Worm (Caenorhabditis elegans): ENCODE data around the gene clr-1.

clr-1 gene

DNA sequence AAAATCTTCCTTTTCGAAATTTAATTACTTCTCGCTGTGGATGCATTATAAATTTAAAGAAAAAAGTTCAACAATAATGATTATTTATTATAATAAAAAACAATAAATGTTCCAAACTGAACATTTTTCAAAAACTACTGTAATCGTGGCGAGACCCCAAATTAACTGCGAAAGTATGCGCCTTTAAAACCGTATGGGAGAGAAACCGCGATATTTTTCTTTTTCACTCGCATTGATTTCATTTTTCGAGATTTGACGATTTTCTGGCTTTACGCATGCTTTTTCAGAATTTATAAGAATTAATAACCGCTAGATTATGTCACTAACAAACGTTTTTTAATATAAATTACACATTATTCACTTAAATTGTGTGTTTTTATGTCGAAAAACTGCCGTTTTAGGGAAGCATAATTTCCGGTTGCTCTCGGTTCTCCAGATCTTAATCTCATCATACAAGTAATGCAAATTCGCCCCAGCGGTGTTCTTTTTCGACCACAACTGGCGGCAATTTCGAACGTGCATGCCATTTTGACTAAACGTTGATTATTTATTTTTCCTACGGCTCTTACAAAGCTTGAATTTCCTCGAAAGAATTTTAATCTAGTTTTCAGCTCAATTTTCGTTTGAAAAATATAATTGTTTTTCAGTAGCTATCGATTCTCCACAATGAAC is 35.0 kb downstream of the clr-1 start, which contains the start of gene F12A10.8:
Gene F12A10.8, minus strand, starts transcription at position 79 of the 672 bp plus-strand sequence.
- TF ChIP-seq pha-2 (tag; optimal IDR thresholded peaks at IDR 0.05): no peak
- peak; percentile 81 for TF ChIP-seq unc-42 (tag; optimal IDR thresholded peaks at IDR 0.05)

DNA sequence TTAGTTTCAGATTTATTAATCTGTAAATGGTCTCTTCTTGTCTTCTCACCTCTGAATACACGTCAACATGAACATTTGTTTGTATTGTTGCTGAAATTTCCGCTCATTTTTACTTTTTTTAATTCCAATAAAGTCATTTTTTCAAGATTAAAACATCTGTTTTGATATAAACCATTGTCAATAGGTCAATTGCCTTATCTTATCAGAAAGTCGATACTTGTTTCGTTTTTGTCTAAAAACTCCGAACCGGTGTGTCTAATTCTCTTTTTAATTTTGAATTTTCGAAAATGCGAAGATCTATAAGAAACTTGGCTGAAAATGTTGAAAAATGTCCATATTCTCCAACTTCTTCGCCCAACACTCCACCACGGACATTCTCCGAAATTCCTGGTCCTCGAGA is 37.6 kb downstream of the clr-1 start, which contains the start of gene cyp-44A1:
Gene cyp-44A1, plus strand, starts transcription at position 285 of the 400 bp plus-strand sequence.
- TF ChIP-seq T23F11.4 (GFP tag; optimal IDR thresholded peaks at IDR 0.05) (no peak), elt-2 (tag; optimal IDR thresholded peaks at IDR 0.05) (peak; percentile 74), ceh-2 (tag; optimal IDR thresholded peaks at IDR 0.05) (no peak)

DNA sequence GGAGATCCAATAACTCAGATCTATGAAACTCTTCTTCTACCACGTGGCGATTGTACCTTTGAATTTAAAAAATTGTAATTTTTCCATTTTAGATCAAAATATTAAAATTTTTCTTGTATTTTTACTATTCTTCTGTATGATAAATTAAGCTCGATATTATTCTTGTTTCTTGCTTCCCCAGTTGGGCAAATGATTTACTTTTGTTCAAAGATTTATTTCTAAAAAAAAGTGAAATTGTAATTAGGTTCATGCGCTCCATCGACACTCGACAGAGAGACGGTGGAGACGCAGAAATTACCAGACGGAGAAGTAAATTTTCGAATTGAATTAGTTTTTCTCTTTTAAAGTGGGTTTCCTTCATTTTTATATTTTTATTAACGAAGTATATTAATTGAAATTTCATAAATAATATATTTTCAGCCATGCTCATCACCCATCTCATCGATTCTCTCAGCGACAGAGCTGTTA is 39.7 kb downstream of the clr-1 start, which contains the start of gene npp-24:
Gene npp-24, plus strand, starts transcription at position 51 of the 468 bp plus-strand sequence.
- TF ChIP-seq elt-2 (tag; optimal IDR thresholded peaks at IDR 0.05): peak; percentile 6
- no peak for TF ChIP-seq Y22D7AL.16 (tag; optimal IDR thresholded peaks at IDR 0.05)

DNA sequence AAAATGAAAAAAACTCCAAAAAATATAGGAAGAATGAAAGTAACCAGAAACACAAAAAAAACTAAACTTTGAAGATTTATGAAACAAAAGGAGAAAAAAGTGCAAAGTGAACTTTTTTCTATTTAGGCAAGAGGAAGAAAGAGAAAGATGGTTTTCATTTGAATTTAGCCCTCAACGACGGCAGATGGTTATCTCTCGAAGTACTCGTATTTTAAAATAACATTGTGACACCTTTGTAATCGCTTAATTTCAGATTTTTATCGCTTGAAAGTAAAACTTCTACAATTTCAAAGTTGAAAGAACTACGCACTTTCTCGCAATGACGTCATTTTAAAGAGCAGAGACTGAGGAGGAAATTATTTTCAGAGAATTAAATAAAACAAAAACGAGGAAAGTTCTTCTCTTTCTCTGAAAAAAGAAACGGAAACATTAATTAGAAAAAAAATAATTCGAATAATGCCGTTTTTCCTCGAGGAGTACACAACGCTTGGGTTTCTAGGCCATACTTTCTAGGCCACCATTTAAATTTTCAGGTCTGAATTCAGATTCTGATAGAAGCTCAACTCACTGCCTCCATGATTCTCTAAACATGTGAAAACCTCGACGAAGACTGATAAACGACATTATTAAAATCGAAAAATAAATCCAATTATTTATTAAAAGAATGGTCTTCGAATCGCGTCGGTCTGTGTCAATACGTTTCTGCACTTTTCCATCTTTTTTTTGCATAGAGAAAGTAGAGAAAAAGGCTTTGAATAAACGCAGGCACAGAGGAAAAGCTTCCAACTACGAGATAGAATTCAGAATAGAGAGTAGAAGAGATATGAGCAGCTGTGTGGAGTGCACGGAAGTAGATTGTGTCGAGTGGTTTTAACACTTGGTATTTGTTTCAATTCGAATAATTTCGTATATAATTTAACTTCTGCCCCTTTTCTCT is 45.5 kb downstream of the clr-1 start:
- TF ChIP-seq ceh-18 (tag; optimal IDR thresholded peaks at IDR 0.05): no peak
- peak; percentile 33 for TF ChIP-seq tbx-2 (tag; optimal IDR thresholded peaks at IDR 0.05)
- peak; percentile 35 for TF ChIP-seq tbx-7 (tag; optimal IDR thresholded peaks at IDR 0.05)
- TF ChIP-seq ceh-31 (tag; optimal IDR thresholded peaks at IDR 0.05): peak; percentile 65
- TF ChIP-seq unc-42 (tag; optimal IDR thresholded peaks at IDR 0.05): peak; percentile 60
- peak; percentile 13 for TF ChIP-seq C08G9.2 (tag; optimal IDR thresholded peaks at IDR 0.05)
- TF ChIP-seq elt-2 (tag; optimal IDR thresholded peaks at IDR 0.05): no peak
- peak; percentile 53 for TF ChIP-seq ceh-14 (tag; optimal IDR thresholded peaks at IDR 0.05)
- TF ChIP-seq zip-5 (tag; optimal IDR thresholded peaks at IDR 0.05): no peak
- peak; percentile 44 for TF ChIP-seq ets-4 (tag; optimal IDR thresholded peaks at IDR 0.05)

DNA sequence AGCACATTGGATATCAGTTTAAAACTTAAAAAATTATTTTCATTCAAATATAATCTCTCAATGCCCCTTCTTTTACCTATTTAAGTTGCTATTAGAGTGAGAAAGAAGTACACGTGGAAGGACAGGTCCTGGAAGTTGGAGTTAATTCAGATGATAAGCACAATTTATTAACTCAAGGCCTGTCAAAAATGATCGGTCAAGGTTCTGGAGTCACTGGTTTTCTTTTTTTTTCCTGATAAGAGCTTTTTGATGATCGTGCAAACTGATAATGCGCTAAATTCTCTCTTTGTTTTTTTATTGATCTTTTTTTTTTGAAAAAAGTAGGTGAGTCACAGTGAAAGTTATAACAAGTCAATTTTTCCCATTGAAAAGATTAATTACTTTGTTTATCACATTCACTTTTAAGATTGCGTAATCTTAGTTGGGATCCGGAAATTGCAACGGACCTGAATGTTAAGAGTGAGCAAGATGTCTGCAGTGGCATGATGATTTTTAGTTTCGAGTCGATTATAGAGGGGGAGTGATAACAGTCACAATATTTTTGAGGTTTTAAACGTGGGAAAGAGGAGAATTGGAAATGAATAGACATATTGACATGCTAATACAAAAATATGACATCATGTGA is 46.4 kb downstream of the clr-1 start:
- no peak for TF ChIP-seq pqm-1 (tag; optimal IDR thresholded peaks at IDR 0.05)
- peak; percentile 81 for TF ChIP-seq elt-2 (tag; optimal IDR thresholded peaks at IDR 0.05)
- TF ChIP-seq hlh-30 (tag; optimal IDR thresholded peaks at IDR 0.05; ENCODE audit: insufficient read depth): no peak
- no peak for TF ChIP-seq dmd-4 (tag; optimal IDR thresholded peaks at IDR 0.05; ENCODE audit: borderline replicate concordance)
- no peak for TF ChIP-seq ama-1 (optimal IDR thresholded peaks at IDR 0.05)

DNA sequence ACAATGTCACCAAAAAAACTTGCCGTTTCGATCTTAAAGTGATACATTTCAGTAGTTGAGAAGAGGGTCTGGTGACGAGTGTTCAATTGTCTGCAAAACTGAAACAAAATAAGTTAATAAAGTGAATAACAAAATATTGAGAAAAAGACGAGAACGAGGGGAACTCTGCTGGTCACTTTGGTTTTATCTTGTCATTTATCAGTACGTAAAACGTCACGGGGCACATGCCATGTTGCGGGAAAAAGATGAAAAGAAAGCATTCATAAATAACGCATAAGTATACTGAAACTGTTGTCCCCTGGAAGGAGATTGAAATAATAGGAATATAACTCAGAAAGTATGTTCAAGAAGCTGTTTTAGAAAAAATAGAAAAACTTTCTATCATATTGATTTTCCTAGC is 48.7 kb downstream of the clr-1 start, which contains the start of gene sahd-1:
Gene sahd-1, minus strand, starts transcription at position 100 of the 400 bp plus-strand sequence.
- TF ChIP-seq ceh-48 (tag; optimal IDR thresholded peaks at IDR 0.05): no peak
- no peak for TF ChIP-seq pros-1 (tag; optimal IDR thresholded peaks at IDR 0.05)
- peak; percentile 56 for TF ChIP-seq elt-2 (tag; optimal IDR thresholded peaks at IDR 0.05)
- no peak for TF ChIP-seq fkh-10 (GFP tag; optimal IDR thresholded peaks at IDR 0.05)
- no peak for TF ChIP-seq ceh-6 (GFP tag; optimal IDR thresholded peaks at IDR 0.05)

DNA sequence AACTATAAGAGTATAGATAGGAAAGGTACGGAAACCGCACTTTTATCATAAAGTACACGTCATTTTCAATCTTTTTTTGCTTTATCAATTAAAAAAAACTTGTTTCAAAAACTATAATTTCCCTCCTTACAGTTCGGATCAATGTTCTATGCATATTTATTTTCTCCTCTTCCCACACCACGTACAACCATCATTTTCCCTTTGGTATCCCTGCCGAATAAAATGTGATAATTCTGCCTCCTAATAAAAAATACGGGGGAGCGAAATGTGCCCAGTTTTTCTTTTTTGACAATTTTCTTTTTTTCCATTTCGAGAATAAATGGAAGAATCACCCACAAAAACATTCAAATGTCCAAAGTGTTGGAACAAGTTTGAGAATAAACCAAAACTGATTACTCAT is 49.4 kb downstream of the clr-1 start, which contains the start of gene ZK177.3:
Gene ZK177.3, plus strand, starts transcription at position 301 of the 400 bp plus-strand sequence.
- TF ChIP-seq madf-2 (tag; optimal IDR thresholded peaks at IDR 0.05) (no peak), nhr-11 (tag; optimal IDR thresholded peaks at IDR 0.05) (no peak), gmeb-2 (tag; optimal IDR thresholded peaks at IDR 0.05) (no peak), ceh-18 (tag; optimal IDR thresholded peaks at IDR 0.05) (no peak), lim-6 (tag; optimal IDR thresholded peaks at IDR 0.05) (no peak), C08G9.2 (tag; optimal IDR thresholded peaks at IDR 0.05) (no peak), fax-1 (tag; optimal IDR thresholded peaks at IDR 0.05) (no peak), hlh-8 (tag; optimal IDR thresholded peaks at IDR 0.05) (no peak), hlh-15 (tag; optimal IDR thresholded peaks at IDR 0.05) (no peak), sox-2 (GFP tag; IDR thresholded peaks at IDR 0.05) (no peak), F13H6.1 (tag; optimal IDR thresholded peaks at IDR 0.05) (no peak), dve-1 (tag; optimal IDR thresholded peaks at IDR 0.05) (no peak), ceh-9 (tag; optimal IDR thresholded peaks at IDR 0.05) (no peak)
